Worm (Caenorhabditis elegans): Measurements from ENCODE around the gene eor-1.

DNA sequence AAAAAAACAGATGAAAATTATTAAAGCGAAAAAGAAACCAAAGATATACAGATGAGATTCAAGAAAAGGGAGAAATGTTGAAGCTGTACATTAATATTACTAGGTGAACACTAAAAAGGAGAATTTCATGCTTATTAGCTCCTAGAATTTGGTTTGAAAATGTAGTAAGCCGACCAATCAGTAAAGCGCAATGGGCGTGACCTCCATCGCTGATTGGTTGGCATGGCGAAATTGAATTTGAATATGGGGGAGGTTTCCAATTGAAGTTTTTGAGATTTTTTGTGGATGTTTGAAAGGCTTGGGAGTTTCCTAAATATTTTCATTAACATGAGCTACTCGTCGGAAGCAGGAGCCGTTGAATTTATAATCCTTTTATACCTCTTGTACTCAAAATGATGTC lies 22.5 kb downstream of the eor-1 start:
- TF ChIP-seq cog-1 (tag; optimal IDR thresholded peaks at IDR 0.05) (no peak), flt-1 (GFP tag; IDR thresholded peaks at IDR 0.05) (no peak), ztf-23 (GFP tag; IDR thresholded peaks at IDR 0.05) (no peak), klf-2 (GFP tag; conservative IDR thresholded peaks at IDR 0.05) (no peak), tab-1 (GFP tag; IDR thresholded peaks at IDR 0.05) (no peak), med-1 (GFP tag; optimal IDR thresholded peaks at IDR 0.05; ENCODE audit: insufficient read depth) (no peak), ztf-29 (GFP tag; IDR thresholded peaks at IDR 0.05) (no peak), T22C8.4 (GFP tag; IDR thresholded peaks at IDR 0.05) (no peak)

Measured in whole organism, midembryonic.